Fruit fly (Drosophila melanogaster): ENCODE results near the gene CG17328.

CG17328 gene

dm6 chr2L:16307026-16307703, 7.4 kb downstream of the CG17328 start, which contains the start of the genes CG5861 and Syx5 (continued):
- TF ChIP-seq jing (GFP tag; optimal IDR thresholded peaks at IDR 0.05) (no peak), BtbVII (GFP tag; optimal IDR thresholded peaks at IDR 0.05) (peak; percentile 38), CG5953 (GFP tag; IDR thresholded peaks at IDR 0.05) (no peak), CG15514 (GFP tag; optimal IDR thresholded peaks at IDR 0.05) (peak; percentile 52), CG8290 (GFP tag; optimal IDR thresholded peaks at IDR 0.05) (peak; percentile 21), CG8290 (tag; optimal IDR thresholded peaks at IDR 0.05) (no peak), CG13123 (GFP tag; optimal IDR thresholded peaks at IDR 0.05) (no peak), H2.0 (GFP tag; IDR thresholded peaks at IDR 0.05) (no peak), CG10209 (GFP tag; optimal IDR thresholded peaks at IDR 0.05) (peak; percentile 19), sens-2 (GFP tag; IDR thresholded peaks at IDR 0.05) (no peak), CG1602 (GFP tag; optimal IDR thresholded peaks at IDR 0.05) (no peak), Oaz (GFP tag; IDR thresholded peaks at IDR 0.05) (no peak), CG31224 (GFP tag; IDR thresholded peaks at IDR 0.05) (peak; percentile 39; the same call in 1 of the 2 replicates), CG30403 (GFP tag; optimal IDR thresholded peaks at IDR 0.05) (peak; percentile 67), CG11085 (GFP tag; IDR thresholded peaks at IDR 0.05) (peak; percentile 64), CHES-1-like (GFP tag; optimal IDR thresholded peaks at IDR 0.05) (no peak), CG3726 (GFP tag; IDR thresholded peaks at IDR 0.05) (no peak), bigmax (GFP tag; optimal IDR thresholded peaks at IDR 0.05) (no peak), Mes4 (GFP tag; optimal IDR thresholded peaks at IDR 0.05) (no peak), psq (GFP tag; optimal IDR thresholded peaks at IDR 0.05) (no peak), Lhr (GFP tag; optimal IDR thresholded peaks at IDR 0.05) (no peak), Fer3 (tag; optimal IDR thresholded peaks at IDR 0.05) (peak; percentile 60), yki (optimal IDR thresholded peaks at IDR 0.05) (no peak), Usf (GFP tag; optimal IDR thresholded peaks at IDR 0.05) (no peak), CG10654 (GFP tag; optimal IDR thresholded peaks at IDR 0.05) (peak; percentile 44), Dll (GFP tag; IDR thresholded peaks at IDR 0.05; ENCODE audit: partially characterized antibody) (peak; percentile 98), tgo (GFP tag; IDR thresholded peaks at IDR 0.05) (peak; percentile 56; the same call in 2 of the 3 replicates), CG10366 (GFP tag; IDR thresholded peaks at IDR 0.05) (peak; percentile 42), pnt (GFP tag; optimal IDR thresholded peaks at IDR 0.05) (no peak), Stat92E (GFP tag; optimal IDR thresholded peaks at IDR 0.05) (peak in 1 of 3 experiments; percentile 14), en (GFP tag; optimal IDR thresholded peaks at IDR 0.05) (no peak), Hr78 (GFP tag; optimal IDR thresholded peaks at IDR 0.05) (peak in 1 of 2 experiments; percentile 18), CG10979 (tag; optimal IDR thresholded peaks at IDR 0.05) (peak; percentile 59), HHEX (GFP tag; optimal IDR thresholded peaks at IDR 0.05) (no peak), wek (GFP tag; optimal IDR thresholded peaks at IDR 0.05) (no peak), CG18476 (GFP tag; optimal IDR thresholded peaks at IDR 0.05) (no peak), insv (GFP tag; optimal IDR thresholded peaks at IDR 0.05) (peak in 1 of 2 experiments; percentile 43), ham (GFP tag; IDR thresholded peaks at IDR 0.05) (no peak), run (tag; optimal IDR thresholded peaks at IDR 0.05) (no peak), ken (GFP tag; IDR thresholded peaks at IDR 0.05) (0 out of 3 replicates have a peak, but pooled peaks have one; percentile 22), Oli (tag; optimal IDR thresholded peaks at IDR 0.05) (no peak), CG2889 (GFP tag; IDR thresholded peaks at IDR 0.05) (no peak), gcm (GFP tag; optimal IDR thresholded peaks at IDR 0.05) (peak; percentile 68), Awh (GFP tag; IDR thresholded peaks at IDR 0.05) (no peak), chinmo (GFP tag; IDR thresholded peaks at IDR 0.05; ENCODE audit: partially characterized antibody) (peak; percentile 78; the same call in 3 of the 4 replicates), Nf-YB (GFP tag; optimal IDR thresholded peaks at IDR 0.05) (peak; percentile 5), CG11504 (tag; optimal IDR thresholded peaks at IDR 0.05) (no peak), pum (GFP tag; optimal IDR thresholded peaks at IDR 0.05) (no peak), CG18262 (tag; optimal IDR thresholded peaks at IDR 0.05) (peak; percentile 62), trh (GFP tag; optimal IDR thresholded peaks at IDR 0.05) (no peak)

Measured in whole organism, embryonic.